Fruit fly (Drosophila melanogaster): Measurements from ENCODE around the gene CG17028.

DNA sequence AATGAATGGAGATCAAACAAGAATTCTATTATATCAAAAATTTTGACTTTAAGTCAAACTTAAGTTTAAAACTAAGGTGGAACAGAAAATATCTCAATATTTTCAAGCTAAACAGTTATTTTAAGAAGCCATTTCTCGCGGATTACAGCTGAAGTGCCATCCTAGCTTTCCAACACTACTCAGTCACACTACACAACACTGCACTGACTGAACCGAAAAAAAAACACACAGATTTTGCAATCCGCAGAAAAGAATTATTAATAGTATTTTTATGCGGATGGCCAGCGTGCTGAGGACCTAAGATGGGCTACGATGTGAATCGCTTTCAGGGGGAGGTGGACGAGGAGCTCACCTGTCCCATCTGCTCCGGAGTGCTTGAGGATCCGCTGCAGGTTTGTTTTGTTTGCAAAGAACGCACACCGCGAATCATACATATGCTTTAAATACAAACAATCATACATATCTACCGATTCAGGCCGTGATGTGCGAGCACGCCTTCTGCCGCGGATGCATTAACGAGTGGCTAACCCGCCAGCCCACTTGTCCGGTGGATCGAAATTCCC, 21.8 kb upstream of the CG17028 start, which contains the start of gene elgi:
- TF ChIP-seq insv (optimal IDR thresholded peaks at IDR 0.05): no peak
- TF ChIP-seq ttk (optimal IDR thresholded peaks at IDR 0.05): no peak
- TF ChIP-seq Sin3A (optimal IDR thresholded peaks at IDR 0.05): no peak
